Worm (Caenorhabditis elegans) whole organism, L3 larva: ENCODE data around the gene catp-3.

Experiments
- aly-2 ChIP-seq: fragments of 150-350 bp; optimal IDR thresholded peaks from 2 replicates; lab custom pipeline; 2014; ENCODE audit warnings: missing biosample characterization, missing genetic modification characterization
- ama-1 ChIP-seq: fragments of 150-350 bp; optimal IDR thresholded peaks from 2 replicates; lab custom pipeline; 2018
- ceh-16 ChIP-seq: sonication (generic microtip); optimal IDR thresholded peaks from 2 replicates; lab custom pipeline; 2017; ENCODE audit warnings: missing biosample characterization, missing genetic modification characterization
- egl-27 ChIP-seq: sonication (generic microtip); optimal IDR thresholded peaks from 4 replicates; lab custom pipeline; 2017; ENCODE audit warnings: missing biosample characterization, missing genetic modification reagents, missing genetic modification characterization
- fkh-10 ChIP-seq: sonication (generic microtip); optimal IDR thresholded peaks from 2 replicates; lab custom pipeline; 2017; ENCODE audit warnings: missing biosample characterization, missing genetic modification reagents, missing genetic modification characterization
- lin-39 ChIP-seq: fragments of 150-350 bp; optimal IDR thresholded peaks from 2 replicates; lab custom pipeline; 2018; ENCODE audit warnings: missing biosample characterization, missing genetic modification reagents, missing genetic modification characterization
- mdl-1 ChIP-seq: fragments of 150-350 bp; optimal IDR thresholded peaks from 2 replicates; lab custom pipeline; 2014; ENCODE audit warnings: missing biosample characterization, missing genetic modification characterization
- nhr-237 ChIP-seq: fragments of 150-350 bp; optimal IDR thresholded peaks from 2 replicates; lab custom pipeline; 2014; ENCODE audit warnings: missing biosample characterization, missing genetic modification characterization
- nhr-28 ChIP-seq: fragments of 150-350 bp; optimal IDR thresholded peaks from 2 replicates; lab custom pipeline; 2014; ENCODE audit warnings: missing biosample characterization, missing genetic modification characterization
- nhr-77 ChIP-seq: fragments of 150-350 bp; optimal IDR thresholded peaks from 2 replicates; lab custom pipeline; 2014; ENCODE audit warnings: missing biosample characterization, missing genetic modification characterization
- pqm-1 ChIP-seq: fragments of 150-350 bp; optimal IDR thresholded peaks from 2 replicates; lab custom pipeline; 2017; ENCODE audit warnings: missing biosample characterization, missing genetic modification characterization, inconsistent platforms
- sea-2 ChIP-seq: fragments of 150-350 bp; sonication (generic microtip); optimal IDR thresholded peaks from 4 replicates; lab custom pipeline; 2014; ENCODE audit warnings: missing biosample characterization, missing genetic modification reagents, missing genetic modification characterization
- snpc-4 ChIP-seq: fragments of 150-350 bp; optimal IDR thresholded peaks from 2 replicates; lab custom pipeline; 2014; ENCODE audit warnings: missing biosample characterization, missing genetic modification characterization
- unc-62 ChIP-seq: fragments of 150-350 bp; sonication (generic microtip); optimal IDR thresholded peaks from 4 replicates; lab custom pipeline; 2014; ENCODE audit warnings: missing biosample characterization, missing genetic modification reagents, missing genetic modification characterization

DNA sequence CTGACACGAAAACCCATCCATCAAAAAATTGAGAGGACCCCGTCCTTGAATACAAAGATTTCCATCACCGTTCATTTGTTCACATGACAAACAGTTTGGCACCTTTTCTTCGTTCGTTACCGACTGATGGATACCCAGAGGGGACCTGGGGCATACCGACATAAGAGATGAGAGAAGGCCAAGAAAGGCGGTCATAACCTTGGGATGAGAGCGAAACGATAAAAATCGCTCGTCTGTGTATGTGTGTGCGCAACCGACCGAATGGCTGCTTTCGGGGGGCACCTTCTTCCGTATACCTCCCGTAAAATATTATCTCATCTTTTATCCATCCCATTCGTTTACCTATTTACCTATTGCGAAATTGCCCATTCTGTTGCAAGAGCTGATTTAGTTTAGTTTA is 30.9 kb upstream of the catp-3 start:
- no peak for TF ChIP-seq egl-27
- no peak for TF ChIP-seq unc-62 (GFP tag; lab: Kevin White, UChicago)
- no peak for TF ChIP-seq ama-1 (lab: Kevin White, UChicago)
- no peak for TF ChIP-seq nhr-77 (tag; lab: Kevin White, UChicago)
- TF ChIP-seq lin-39, result no peak
- TF ChIP-seq mdl-1 (tag; lab: Kevin White, UChicago), result no peak
- no peak for TF ChIP-seq pqm-1 (tag; lab: Kevin White, UChicago)
- TF ChIP-seq nhr-237 (tag; lab: Kevin White, UChicago), result no peak
- TF ChIP-seq snpc-4 (tag; lab: Kevin White, UChicago), result no peak
- TF ChIP-seq nhr-28 (tag; lab: Kevin White, UChicago), result no peak
- no peak for TF ChIP-seq sea-2 (GFP tag; lab: Kevin White, UChicago)
- no peak for TF ChIP-seq aly-2 (tag; lab: Kevin White, UChicago)
- no peak for TF ChIP-seq ceh-16 (tag; lab: Kevin White, UChicago)
- TF ChIP-seq fkh-10 (GFP tag; lab: Kevin White, UChicago), result no peak
